Fruit fly (Drosophila melanogaster): Measurements from ENCODE around the gene eIF4E1.

The eIF4E1 gene

DNA sequence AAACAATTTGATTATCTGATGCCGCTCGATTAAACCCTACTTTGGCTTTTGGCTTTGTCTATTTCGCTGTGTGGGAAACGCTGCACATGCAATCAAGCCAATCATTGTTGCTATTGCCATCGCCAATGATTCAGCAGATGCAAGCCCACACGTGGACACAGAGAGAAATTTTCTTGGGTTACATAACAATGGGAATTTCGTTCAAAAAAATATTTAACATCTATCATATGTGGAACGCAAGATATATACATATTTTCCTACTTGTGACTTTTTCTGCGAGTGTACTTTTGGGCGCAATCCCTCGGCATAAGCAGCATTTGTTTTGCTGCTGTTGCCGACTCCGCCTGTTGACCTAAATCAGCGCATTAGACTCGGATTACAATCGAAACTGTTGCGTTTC is 17.1 kb upstream of the eIF4E1 start (continued):
- TF ChIP-seq klu (GFP tag; IDR thresholded peaks at IDR 0.05) (0 out of 2 replicates have a peak, but pooled peaks have one; percentile 28), CG1024 (GFP tag; IDR thresholded peaks at IDR 0.05) (no peak), lola (GFP tag; optimal IDR thresholded peaks at IDR 0.05) (no peak), CG10321 (GFP tag; IDR thresholded peaks at IDR 0.05) (no peak), CG10366 (GFP tag; IDR thresholded peaks at IDR 0.05) (peak; percentile 54), CG6175 (GFP tag; IDR thresholded peaks at IDR 0.05) (no peak), sr (GFP tag; IDR thresholded peaks at IDR 0.05) (0 out of 3 replicates have a peak, but pooled peaks have one; percentile 25), CG15479 (GFP tag; optimal IDR thresholded peaks at IDR 0.05) (no peak), ewg (GFP tag; optimal IDR thresholded peaks at IDR 0.05) (no peak), CG10274 (GFP tag; optimal IDR thresholded peaks at IDR 0.05) (no peak), Xbp1 (GFP tag; optimal IDR thresholded peaks at IDR 0.05) (no peak), NK7.1 (GFP tag; optimal IDR thresholded peaks at IDR 0.05) (no peak), CG1603 (tag; optimal IDR thresholded peaks at IDR 0.05) (no peak), CG18764 (GFP tag; optimal IDR thresholded peaks at IDR 0.05) (no peak), bigmax (GFP tag; optimal IDR thresholded peaks at IDR 0.05) (no peak), hth (optimal IDR thresholded peaks at IDR 0.05) (no peak), Aef1 (GFP tag; IDR thresholded peaks at IDR 0.05) (no peak), CG8359 (GFP tag; optimal IDR thresholded peaks at IDR 0.05; ENCODE audit: borderline replicate concordance) (no peak), tx (GFP tag; optimal IDR thresholded peaks at IDR 0.05) (no peak), ab (GFP tag; optimal IDR thresholded peaks at IDR 0.05) (no peak), CG4730 (GFP tag; IDR thresholded peaks at IDR 0.05) (no peak), CG17385 (GFP tag; optimal IDR thresholded peaks at IDR 0.05) (no peak), ken (GFP tag; IDR thresholded peaks at IDR 0.05) (no peak), CG3065 (GFP tag; optimal IDR thresholded peaks at IDR 0.05) (no peak), sens-2 (GFP tag; IDR thresholded peaks at IDR 0.05) (0 out of 2 replicates have a peak, but pooled peaks have one; percentile 4), H2.0 (GFP tag; IDR thresholded peaks at IDR 0.05) (no peak), zen (tag; optimal IDR thresholded peaks at IDR 0.05) (no peak), lmd (GFP tag; IDR thresholded peaks at IDR 0.05) (peak; percentile 11; the same call in 1 of the 2 replicates), Atf3 (GFP tag; optimal IDR thresholded peaks at IDR 0.05) (no peak), vfl (GFP tag; optimal IDR thresholded peaks at IDR 0.05) (no peak), CG17186 (GFP tag; optimal IDR thresholded peaks at IDR 0.05) (no peak), CG4328 (GFP tag; optimal IDR thresholded peaks at IDR 0.05) (no peak), CG11723 (GFP tag; optimal IDR thresholded peaks at IDR 0.05) (no peak), pum (GFP tag; optimal IDR thresholded peaks at IDR 0.05) (no peak), CG30403 (GFP tag; optimal IDR thresholded peaks at IDR 0.05) (no peak), Sry-δ (GFP tag; optimal IDR thresholded peaks at IDR 0.05) (no peak), ems (GFP tag; optimal IDR thresholded peaks at IDR 0.05) (no peak), Xrp1 (GFP tag; IDR thresholded peaks at IDR 0.05) (peak; percentile 14; the same call in 1 of the 2 replicates), fru (optimal IDR thresholded peaks at IDR 0.05) (no peak), CG4854 (GFP tag; optimal IDR thresholded peaks at IDR 0.05) (no peak), croc (GFP tag; conservative IDR thresholded peaks at IDR 0.05) (no peak), chif (GFP tag; optimal IDR thresholded peaks at IDR 0.05) (no peak), CG10267 (tag; optimal IDR thresholded peaks at IDR 0.05) (no peak), gce (GFP tag; IDR thresholded peaks at IDR 0.05) (no peak), CG6765 (GFP tag; optimal IDR thresholded peaks at IDR 0.05) (no peak), CG8281 (tag; optimal IDR thresholded peaks at IDR 0.05) (no peak), CG11247 (GFP tag; IDR thresholded peaks at IDR 0.05) (no peak), hb (GFP tag; IDR thresholded peaks at IDR 0.05; ENCODE audit: partially characterized antibody) (no peak), fd102C (GFP tag; optimal IDR thresholded peaks at IDR 0.05) (no peak), Hey (tag; optimal IDR thresholded peaks at IDR 0.05) (no peak), CG13287 (GFP tag; IDR thresholded peaks at IDR 0.05; ENCODE audit: partially characterized antibody) (no peak), disco-r (GFP tag; optimal IDR thresholded peaks at IDR 0.05) (no peak), D19A (tag; optimal IDR thresholded peaks at IDR 0.05) (no peak)
